Fruit fly (Drosophila melanogaster) whole organism, wandering third instar larva: ENCODE data around the gene CG12081.

ENCODE experiments used
- Abd-B ChIP-seq: fragments of >200 bp; optimal IDR thresholded peaks from 2 replicates; lab custom pipeline; 2017; ENCODE audit warnings: missing biosample characterization, missing genetic modification characterization
- CrebA ChIP-seq: fragments of 200-800 bp; sonication (Bioruptor generic); optimal IDR thresholded peaks from 2 replicates; lab custom pipeline; 2016; ENCODE audit warnings: missing biosample characterization, mild to moderate bottlenecking, missing genetic modification characterization, borderline replicate concordance
- ey ChIP-seq: fragments of 200-800 bp; sonication (Bioruptor generic); optimal IDR thresholded peaks from 2 replicates; lab custom pipeline; 2016; ENCODE audit warnings: missing biosample characterization, missing genetic modification characterization
- usp ChIP-seq: fragments of >200 bp; optimal IDR thresholded peaks from 2 replicates; lab custom pipeline; 2017; ENCODE audit warnings: missing biosample characterization, missing genetic modification characterization

- no peak for TF ChIP-seq usp
- no peak for TF ChIP-seq ey (GFP tag; lab: Kevin White, UChicago)
- TF ChIP-seq Abd-B (GFP tag; lab: Kevin White, UChicago): no peak
- TF ChIP-seq CrebA (GFP tag; lab: Kevin White, UChicago): no peak
These were observed 49.6 kb upstream of the CG12081 start for dm6 chrX:8538993-8539392.
